Worm (Caenorhabditis elegans) whole organism, late embryonic: ENCODE data around the gene F54F2.6.

Experiments used
- F13H6.1 ChIP-seq: sonication (generic microtip); optimal IDR thresholded peaks from 2 replicates; lab custom pipeline; 2016; ENCODE audit warnings: missing genetic modification characterization, missing compliant biosample characterization
- K02D7.2 ChIP-seq: sonication (generic microtip); optimal IDR thresholded peaks from 2 replicates; lab custom pipeline; 2017; ENCODE audit warnings: mild to moderate bottlenecking, missing genetic modification characterization, missing compliant biosample characterization
- Y22D7AL.16 ChIP-seq: sonication (generic microtip); optimal IDR thresholded peaks from 2 replicates; lab custom pipeline; 2016; ENCODE audit warnings: missing genetic modification characterization, missing compliant biosample characterization
- ama-1 ChIP-seq: fragments of 150-350 bp; optimal IDR thresholded peaks from 2 replicates; lab custom pipeline; 2014
- ceh-14 ChIP-seq: sonication (generic microtip); optimal IDR thresholded peaks from 2 replicates; lab custom pipeline; 2016; ENCODE audit warnings: missing genotype, missing genetic modification characterization, missing compliant biosample characterization
- ceh-19 ChIP-seq: fragments of 200-800 bp; sonication (Bioruptor generic); optimal IDR thresholded peaks from 2 replicates; lab custom pipeline; 2018; ENCODE audit warnings: mild to moderate bottlenecking, missing genetic modification characterization, missing compliant biosample characterization
- ceh-2 ChIP-seq: sonication (generic microtip); optimal IDR thresholded peaks from 2 replicates; lab custom pipeline; 2016; ENCODE audit warnings: missing genotype, missing genetic modification characterization, missing compliant biosample characterization
- ceh-22 ChIP-seq: sonication (generic microtip); optimal IDR thresholded peaks from 2 replicates; lab custom pipeline; 2017; ENCODE audit warnings: missing biosample characterization, missing genetic modification characterization
- ceh-30 ChIP-seq: fragments of 150-350 bp; optimal IDR thresholded peaks from 2 replicates; lab custom pipeline; 2014; ENCODE audit warnings: missing biosample characterization, missing genetic modification characterization
- ceh-31 ChIP-seq: sonication (generic microtip); optimal IDR thresholded peaks from 2 replicates; lab custom pipeline; 2016; ENCODE audit warnings: missing genetic modification characterization, missing compliant biosample characterization
- ceh-48 ChIP-seq: sonication (generic microtip); optimal IDR thresholded peaks from 2 replicates; lab custom pipeline; 2016; ENCODE audit warnings: missing genetic modification characterization, inconsistent platforms, missing compliant biosample characterization
- che-1 ChIP-seq: sonication (generic microtip); optimal IDR thresholded peaks from 2 replicates; lab custom pipeline; 2016; ENCODE audit warnings: mild to moderate bottlenecking, missing genetic modification characterization, missing compliant biosample characterization
- dmd-4 ChIP-seq: sonication (generic microtip); optimal IDR thresholded peaks from 2 replicates; lab custom pipeline; 2016; ENCODE audit warnings: borderline replicate concordance, missing genetic modification characterization, missing compliant biosample characterization
- ets-4 ChIP-seq: sonication (generic microtip); optimal IDR thresholded peaks from 2 replicates; lab custom pipeline; 2016; ENCODE audit warnings: missing genetic modification characterization, missing compliant biosample characterization
- eyg-1 ChIP-seq: sonication (generic microtip); optimal IDR thresholded peaks from 2 replicates; lab custom pipeline; 2016; ENCODE audit warnings: missing genotype, missing genetic modification characterization, missing compliant biosample characterization
- gmeb-2 ChIP-seq: sonication (generic microtip); optimal IDR thresholded peaks from 2 replicates; lab custom pipeline; 2016; ENCODE audit warnings: missing genetic modification characterization, inconsistent platforms, missing compliant biosample characterization
- hlh-15 ChIP-seq: sonication (generic microtip); optimal IDR thresholded peaks from 2 replicates; lab custom pipeline; 2016; ENCODE audit warnings: missing genetic modification characterization, missing compliant biosample characterization
- hlh-30 ChIP-seq: sonication (generic microtip); optimal IDR thresholded peaks from 2 replicates; lab custom pipeline; 2017; ENCODE audit warnings: antibody characterized with exemption, missing genetic modification characterization, missing compliant biosample characterization; ENCODE audit not compliant: insufficient read depth
- hlh-8 ChIP-seq: sonication (generic microtip); optimal IDR thresholded peaks from 2 replicates; lab custom pipeline; 2016; ENCODE audit warnings: missing genotype, missing genetic modification characterization, missing compliant biosample characterization
- lim-6 ChIP-seq: sonication (generic microtip); optimal IDR thresholded peaks from 2 replicates; lab custom pipeline; 2016; ENCODE audit warnings: missing genetic modification characterization, missing compliant biosample characterization
- mec-3 ChIP-seq: sonication (generic microtip); optimal IDR thresholded peaks from 2 replicates; lab custom pipeline; 2016; ENCODE audit warnings: borderline replicate concordance, missing genetic modification characterization, missing compliant biosample characterization
- nhr-11 ChIP-seq: fragments of 150-350 bp; optimal IDR thresholded peaks from 2 replicates; lab custom pipeline; 2014; ENCODE audit warnings: missing biosample characterization, missing genetic modification characterization
- nhr-232 ChIP-seq: sonication (generic microtip); optimal IDR thresholded peaks from 2 replicates; lab custom pipeline; 2016; ENCODE audit warnings: missing genetic modification characterization, missing compliant biosample characterization
- npax-4 ChIP-seq: sonication (generic microtip); optimal IDR thresholded peaks from 2 replicates; lab custom pipeline; 2016; ENCODE audit warnings: missing genetic modification characterization, missing compliant biosample characterization
- pag-3 ChIP-seq: sonication (generic microtip); optimal IDR thresholded peaks from 2 replicates; lab custom pipeline; 2016; ENCODE audit warnings: missing compliant biosample characterization, missing genetic modification characterization, borderline replicate concordance
- pax-1 ChIP-seq: fragments of 150-350 bp; optimal IDR thresholded peaks from 2 replicates; lab custom pipeline; 2014; ENCODE audit warnings: missing biosample characterization, missing genetic modification characterization
- pha-4 ChIP-seq: fragments of 150-350 bp; optimal IDR thresholded peaks from 2 replicates; lab custom pipeline; 2018; ENCODE audit warnings: missing biosample characterization, missing genetic modification reagents, missing genetic modification characterization
- rnt-1 ChIP-seq: sonication (generic microtip); optimal IDR thresholded peaks from 2 replicates; lab custom pipeline; 2016; ENCODE audit warnings: missing genetic modification characterization, missing compliant biosample characterization
- tbx-2 ChIP-seq: sonication (generic microtip); optimal IDR thresholded peaks from 2 replicates; lab custom pipeline; 2016; ENCODE audit warnings: missing genetic modification characterization, missing compliant biosample characterization
- ttx-3 ChIP-seq: sonication (generic microtip); optimal IDR thresholded peaks from 2 replicates; lab custom pipeline; 2016; ENCODE audit warnings: missing genetic modification reagents, missing genetic modification characterization, missing compliant biosample characterization
- unc-3 ChIP-seq, 2 experiments: fragments of 200-800 bp in 1 of 2; sonication (Bioruptor generic) in 1 of 2; sonication (generic microtip) in 1 of 2; conservative IDR thresholded peaks in 1 of 2; optimal IDR thresholded peaks in 1 of 2; 2 replicates each; pipeline versions ENCODE4 v1.3.6 to Lab custom; 2016 to 2022; ENCODE audit warnings: missing compliant biosample characterization in 2 of 2, missing genetic modification characterization in 2 of 2, missing genetic modification reagents in 1 of 2
- unc-55 ChIP-seq: sonication (generic microtip); optimal IDR thresholded peaks from 2 replicates; lab custom pipeline; 2017; ENCODE audit warnings: missing biosample characterization, missing genetic modification reagents, missing genetic modification characterization
- unc-86 ChIP-seq: sonication (generic microtip); optimal IDR thresholded peaks from 2 replicates; lab custom pipeline; 2016; ENCODE audit warnings: missing genetic modification characterization, missing compliant biosample characterization
- zip-5 ChIP-seq: sonication (generic microtip); optimal IDR thresholded peaks from 2 replicates; lab custom pipeline; 2016; ENCODE audit warnings: missing genetic modification characterization, missing compliant biosample characterization
- ztf-16 ChIP-seq: sonication (generic microtip); optimal IDR thresholded peaks from 2 replicates; lab custom pipeline; 2017; ENCODE audit warnings: missing genetic modification characterization, missing compliant biosample characterization

Gene F54F2.6

DNA sequence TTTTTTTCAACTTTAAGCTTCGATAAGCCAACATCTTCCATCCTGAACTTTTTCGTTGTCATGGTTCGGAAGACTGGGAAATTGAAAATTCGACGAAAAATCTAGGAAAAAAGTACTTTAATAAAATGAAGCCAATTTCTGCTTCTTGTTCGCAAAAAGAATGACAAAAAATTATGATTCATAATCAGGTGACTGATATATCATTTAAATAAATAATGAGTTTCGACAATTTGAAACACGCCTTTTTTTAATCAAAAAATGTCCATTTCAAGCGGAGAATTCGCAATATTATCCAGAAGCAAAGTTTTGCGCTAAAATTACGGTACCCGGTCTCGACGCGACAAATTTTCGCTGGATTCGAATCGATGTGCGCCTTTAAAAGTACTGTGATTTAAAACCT is 44.6 kb upstream of the F54F2.6 start, which contains the start of gene F44E2.6:
Gene F44E2.6 (minus strand): TSS at position 101 of the 400 bp plus-strand sequence.
- no peak for TF ChIP-seq ceh-48 (tag; lab: Kevin White, UChicago)
- TF ChIP-seq dmd-4 (tag; lab: Kevin White, UChicago) = no peak
- no peak for TF ChIP-seq eyg-1 (tag; lab: Kevin White, UChicago)
- TF ChIP-seq npax-4 (tag; lab: Kevin White, UChicago) = no peak
- TF ChIP-seq lim-6 = no peak
- no peak for TF ChIP-seq rnt-1 (tag; lab: Kevin White, UChicago)
- no peak for TF ChIP-seq pax-1 (tag; lab: Kevin White, UChicago)
- no peak for TF ChIP-seq pag-3 (tag; lab: Kevin White, UChicago)
- TF ChIP-seq zip-5 (tag; lab: Kevin White, UChicago) = no peak
- TF ChIP-seq ceh-2 (tag; lab: Kevin White, UChicago) = no peak
- TF ChIP-seq mec-3 (tag; lab: Kevin White, UChicago) = no peak
- no peak for TF ChIP-seq ceh-14 (tag; lab: Kevin White, UChicago)
- TF ChIP-seq ztf-16 (tag; lab: Kevin White, UChicago) = no peak
- TF ChIP-seq K02D7.2 = no peak
- TF ChIP-seq Y22D7AL.16 (tag; lab: Kevin White, UChicago) = no peak

DNA sequence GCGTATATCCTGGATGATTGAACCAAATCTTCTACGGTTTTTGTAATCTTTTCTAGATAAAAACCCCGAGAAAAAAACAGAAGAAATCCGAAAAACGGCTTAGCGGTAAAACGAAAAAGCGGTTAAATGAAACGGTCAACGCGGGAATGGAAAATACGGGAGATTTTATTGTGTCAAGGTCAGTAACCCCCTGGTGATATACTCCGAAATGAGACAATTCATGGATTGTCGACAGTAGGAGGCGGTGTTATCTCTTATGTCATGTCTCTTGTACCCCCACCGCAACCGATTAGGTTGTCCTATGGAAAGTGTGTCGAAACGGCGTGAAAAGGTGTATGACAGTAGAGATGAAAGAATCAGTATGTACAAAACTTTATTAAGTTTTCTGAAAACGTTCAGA is 43.6 kb upstream of the F54F2.6 start:
- TF ChIP-seq hlh-8 (tag; lab: Kevin White, UChicago) (no peak), rnt-1 (tag; lab: Kevin White, UChicago) (no peak), unc-86 (no peak), gmeb-2 (tag; lab: Kevin White, UChicago) (no peak), tbx-2 (tag; lab: Kevin White, UChicago) (no peak), pag-3 (tag; lab: Kevin White, UChicago) (no peak), ceh-14 (tag; lab: Kevin White, UChicago) (no peak), npax-4 (tag; lab: Kevin White, UChicago) (no peak), nhr-11 (tag; lab: Kevin White, UChicago) (no peak), F13H6.1 (tag; lab: Kevin White, UChicago) (no peak), eyg-1 (tag; lab: Kevin White, UChicago) (no peak), pha-4 (tag; lab: Kevin White, UChicago) (no peak), hlh-15 (tag; lab: Kevin White, UChicago) (no peak)

DNA sequence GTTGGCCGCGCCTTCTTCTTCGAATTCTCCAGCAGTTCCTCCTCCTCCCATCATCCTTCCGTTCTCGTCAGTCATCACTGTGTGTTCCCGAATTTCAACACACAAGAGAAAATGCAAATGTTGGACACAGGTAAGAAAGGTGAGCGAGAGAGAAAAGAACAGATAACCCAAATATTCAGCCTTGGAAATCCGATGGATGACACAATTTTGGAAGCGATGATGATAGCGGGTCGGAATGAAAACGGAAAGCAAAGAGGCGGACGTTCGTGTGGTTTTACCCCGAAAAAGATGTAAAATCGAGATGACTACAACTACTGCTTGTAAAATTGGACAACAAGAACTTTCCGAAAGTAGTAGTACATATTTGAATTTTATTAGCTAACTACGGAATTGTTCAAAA is 39.3 kb upstream of the F54F2.6 start:
- TF ChIP-seq rnt-1 (tag; lab: Kevin White, UChicago) = peak; percentile 39
- TF ChIP-seq ceh-30 (tag; lab: Kevin White, UChicago) = no peak

DNA sequence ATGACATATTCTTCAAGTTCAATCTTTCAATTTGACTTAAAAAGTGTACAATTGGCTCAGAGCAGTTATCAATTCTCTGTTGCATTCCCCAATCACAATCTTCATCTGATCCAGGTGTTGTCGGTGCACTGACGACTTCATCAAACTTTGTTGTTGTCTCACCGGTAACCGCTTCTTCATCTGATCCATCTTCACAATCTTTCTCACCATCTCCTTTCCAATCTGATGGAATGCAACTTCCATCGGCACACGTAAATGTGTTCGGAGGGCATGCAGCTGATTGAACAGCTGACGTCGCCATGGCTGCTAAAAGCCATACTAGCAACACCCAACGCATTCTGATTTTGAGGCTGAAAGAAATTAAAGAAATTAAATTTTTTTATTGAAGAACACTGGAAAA is 37.6 kb upstream of the F54F2.6 start, which contains the start of gene F44E2.4:
Gene F44E2.4 (minus strand): TSS at position 350 of the 400 bp plus-strand sequence.
- TF ChIP-seq rnt-1 (tag; lab: Kevin White, UChicago) = peak; percentile 1
- no peak for TF ChIP-seq che-1 (tag; lab: Kevin White, UChicago)

ce11 chrIII:8831059-8831750 is 30.7 kb upstream of the F54F2.6 start, which contains the start of gene F44E2.10:
Gene F44E2.10, minus strand, starts transcription at chrIII:8831109.
- TF ChIP-seq rnt-1 (tag; lab: Kevin White, UChicago) (no peak), unc-3 (GFP tag; conservative IDR thresholded peaks at IDR 0.05; lab: Robert Waterston, UW) (no peak), unc-3 (tag; optimal IDR thresholded peaks at IDR 0.05; lab: Kevin White, UChicago) (no peak), unc-55 (no peak), pax-1 (tag; lab: Kevin White, UChicago) (no peak), ceh-30 (tag; lab: Kevin White, UChicago) (no peak), ceh-19 (GFP tag; lab: Kevin White, UChicago) (no peak), ets-4 (tag; lab: Kevin White, UChicago) (no peak), hlh-30 (no peak), zip-5 (tag; lab: Kevin White, UChicago) (no peak), ama-1 (lab: Kevin White, UChicago) (no peak), ceh-22 (no peak), gmeb-2 (tag; lab: Kevin White, UChicago) (no peak), ceh-31 (tag; lab: Kevin White, UChicago) (no peak), nhr-11 (tag; lab: Kevin White, UChicago) (no peak), nhr-232 (no peak), dmd-4 (tag; lab: Kevin White, UChicago) (no peak), ttx-3 (tag; lab: Kevin White, UChicago) (no peak)
